Fruit fly (Drosophila melanogaster) whole organism, embryonic: ENCODE data around the gene Dhc93AB.

Source experiments
- BtbVII ChIP-seq: fragments of 200-800 bp; sonication (Bioruptor generic); optimal IDR thresholded peaks from 3 replicates; lab custom pipeline; 2017; ENCODE audit warnings: missing biosample characterization, mild to moderate bottlenecking, missing genetic modification characterization
- CG10209 ChIP-seq: fragments of 200-800 bp; sonication (Bioruptor generic); optimal IDR thresholded peaks from 3 replicates; lab custom pipeline; 2017; ENCODE audit warnings: missing biosample characterization, mild to moderate bottlenecking, missing genetic modification characterization, missing genetic modification reagents
- CG10274 ChIP-seq: fragments of 200-800 bp; sonication (Bioruptor generic); optimal IDR thresholded peaks from 3 replicates; lab custom pipeline; 2017; ENCODE audit warnings: missing biosample characterization, mild to moderate bottlenecking, missing genetic modification characterization
- CG10431 ChIP-seq: fragments of 200-800 bp; sonication (Bioruptor generic); optimal IDR thresholded peaks from 3 replicates; lab custom pipeline; 2018; ENCODE audit warnings: missing biosample characterization, mild to moderate bottlenecking, missing genetic modification characterization
- CG11398 ChIP-seq: fragments of 200-800 bp; sonication (Bioruptor generic); optimal IDR thresholded peaks from 2 replicates; lab custom pipeline; 2016; ENCODE audit warnings: missing biosample characterization, missing genetic modification characterization
- CG11456 ChIP-seq: fragments of 200-800 bp; sonication (Bioruptor generic); IDR thresholded peaks from 3 replicates; pipeline ENCODE4 v1.3.6; 2022; ENCODE audit warnings: missing biosample characterization, missing genetic modification characterization
- CG15073 ChIP-seq: fragments of 200-800 bp; sonication (Bioruptor generic); optimal IDR thresholded peaks from 2 replicates; lab custom pipeline; 2016; ENCODE audit warnings: missing biosample characterization, missing genetic modification characterization
- CG1602 ChIP-seq: fragments of 200-800 bp; sonication (Bioruptor generic); optimal IDR thresholded peaks from 3 replicates; lab custom pipeline; 2016; ENCODE audit warnings: missing biosample characterization, missing genetic modification characterization
- CG16813 ChIP-seq: fragments of 200-800 bp; sonication (Bioruptor generic); IDR thresholded peaks from 3 replicates; pipeline ENCODE4 v1.3.6; 2022; ENCODE audit warnings: missing biosample characterization, missing genetic modification characterization; ENCODE audit not compliant: partially characterized antibody
- CG17186 ChIP-seq: fragments of 200-800 bp; sonication (Bioruptor generic); optimal IDR thresholded peaks from 3 replicates; lab custom pipeline; 2017; ENCODE audit warnings: missing biosample characterization, missing genetic modification reagents, missing genetic modification characterization
- CG17359 ChIP-seq: fragments of 200-800 bp; sonication (Bioruptor generic); optimal IDR thresholded peaks from 3 replicates; lab custom pipeline; 2018; ENCODE audit warnings: missing biosample characterization, mild to moderate bottlenecking, missing genetic modification characterization, moderate library complexity
- CG17568 ChIP-seq: fragments of 200-800 bp; sonication (Bioruptor generic); optimal IDR thresholded peaks from 2 replicates; lab custom pipeline; 2018; ENCODE audit warnings: missing biosample characterization, mild to moderate bottlenecking, missing genetic modification characterization, moderate library complexity
- CG2889 ChIP-seq: fragments of 200-800 bp; sonication (Bioruptor generic); IDR thresholded peaks from 3 replicates; pipeline ENCODE4 v1.3.6; 2022; ENCODE audit warnings: missing biosample characterization, missing genetic modification characterization
- CG32532 ChIP-seq: fragments of 200-800 bp; sonication (Bioruptor generic); IDR thresholded peaks from 2 replicates; pipeline ENCODE4 v1.3.6; 2022; ENCODE audit warnings: missing biosample characterization, missing genetic modification characterization
- CG3838 ChIP-seq: fragments of 200-800 bp; sonication (Bioruptor generic); optimal IDR thresholded peaks from 3 replicates; lab custom pipeline; 2016; ENCODE audit warnings: missing biosample characterization, missing genetic modification characterization
- CG4360 ChIP-seq: fragments of 200-800 bp; sonication (Bioruptor generic); IDR thresholded peaks from 2 replicates; pipeline ENCODE4 v1.3.6; 2022; ENCODE audit warnings: missing biosample characterization, missing genetic modification characterization
- CG4424 ChIP-seq: fragments of 200-800 bp; sonication (Bioruptor generic); optimal IDR thresholded peaks from 3 replicates; lab custom pipeline; 2016; ENCODE audit warnings: missing biosample characterization, missing genetic modification characterization
- CG5245 ChIP-seq: fragments of 200-800 bp; sonication (Bioruptor generic); optimal IDR thresholded peaks from 3 replicates; lab custom pipeline; 2016; ENCODE audit warnings: missing biosample characterization, missing genetic modification characterization
- CG8290 ChIP-seq, 3 experiments: fragments of 200-800 bp; sonication (Bioruptor generic); optimal IDR thresholded peaks; 2 replicates each; lab custom pipeline; 2016 to 2019; ENCODE audit warnings: missing biosample characterization in 3 of 3, missing genetic modification characterization in 3 of 3, mild to moderate bottlenecking in 2 of 3, moderate library complexity in 1 of 3
- CG8924 ChIP-seq: fragments of 200-800 bp; optimal IDR thresholded peaks from 3 replicates; lab custom pipeline; 2019; ENCODE audit warnings: missing biosample characterization, mild to moderate bottlenecking, missing genetic modification characterization, moderate library complexity
- CG9215 ChIP-seq: fragments of 200-800 bp; sonication (Bioruptor generic); IDR thresholded peaks from 2 replicates; pipeline ENCODE4 v1.3.6; 2022; ENCODE audit warnings: missing biosample characterization, missing genetic modification characterization
- CG9437 ChIP-seq: fragments of 200-800 bp; sonication (Bioruptor generic); optimal IDR thresholded peaks from 2 replicates; lab custom pipeline; 2018; ENCODE audit warnings: missing biosample characterization, mild to moderate bottlenecking, missing genetic modification characterization
- Chrac-16 ChIP-seq: fragments of 200-800 bp; sonication (Bioruptor generic); optimal IDR thresholded peaks from 3 replicates; lab custom pipeline; 2016; ENCODE audit warnings: missing biosample characterization, missing genetic modification characterization
- CrebB ChIP-seq: fragments of 200-800 bp; sonication (Bioruptor generic); optimal IDR thresholded peaks from 3 replicates; lab custom pipeline; 2018; ENCODE audit warnings: missing biosample characterization, mild to moderate bottlenecking, missing genetic modification characterization
- Doc2 ChIP-seq: fragments of 200-800 bp; sonication (Bioruptor generic); IDR thresholded peaks from 2 replicates; pipeline ENCODE4 v1.3.6; 2022; ENCODE audit warnings: missing biosample characterization, missing genetic modification characterization
- ERR ChIP-seq: fragments of 200-800 bp; sonication (Bioruptor generic); optimal IDR thresholded peaks from 2 replicates; lab custom pipeline; 2016; ENCODE audit warnings: missing biosample characterization, missing genetic modification characterization
- GATAe ChIP-seq: fragments of 200-800 bp; sonication (Bioruptor generic); conservative IDR thresholded peaks from 2 replicates; pipeline ENCODE4 v1.3.6; 2022; ENCODE audit warnings: missing biosample characterization, missing genetic modification characterization
- Hmx ChIP-seq: fragments of 200-800 bp; sonication (Bioruptor generic); optimal IDR thresholded peaks from 2 replicates; lab custom pipeline; 2016; ENCODE audit warnings: missing biosample characterization, missing genetic modification characterization
- NK7.1 ChIP-seq: fragments of 200-800 bp; sonication (Bioruptor generic); optimal IDR thresholded peaks from 3 replicates; lab custom pipeline; 2016; ENCODE audit warnings: missing biosample characterization, missing genetic modification characterization
- Neu2 ChIP-seq: fragments of 200-800 bp; sonication (Bioruptor generic); optimal IDR thresholded peaks from 3 replicates; lab custom pipeline; 2016; ENCODE audit warnings: missing biosample characterization, missing genetic modification characterization, borderline replicate concordance
- Oaz ChIP-seq: fragments of 200-800 bp; sonication (Bioruptor generic); IDR thresholded peaks from 2 replicates; pipeline ENCODE4 v1.3.6; 2022; ENCODE audit warnings: missing biosample characterization, missing genetic modification characterization
- Ssrp ChIP-seq: fragments of 200-800 bp; sonication (Bioruptor generic); optimal IDR thresholded peaks from 2 replicates; lab custom pipeline; 2018; ENCODE audit warnings: missing biosample characterization, mild to moderate bottlenecking, missing genetic modification characterization, moderate library complexity
- Usf ChIP-seq: fragments of 200-800 bp; sonication (Bioruptor generic); optimal IDR thresholded peaks from 2 replicates; lab custom pipeline; 2017; ENCODE audit warnings: missing genotype, missing biosample characterization, missing genetic modification characterization
- chinmo ChIP-seq: fragments of 200-800 bp; sonication (Bioruptor generic); IDR thresholded peaks from 4 replicates; pipeline ENCODE4 v1.3.6; 2022; ENCODE audit warnings: missing biosample characterization, missing genetic modification characterization; ENCODE audit not compliant: partially characterized antibody
- gem ChIP-seq: fragments of 200-800 bp; sonication (Bioruptor generic); optimal IDR thresholded peaks from 2 replicates; lab custom pipeline; 2019; ENCODE audit warnings: missing biosample characterization, mild to moderate bottlenecking, missing genetic modification characterization, moderate library complexity
- gt ChIP-seq: fragments of 200-800 bp; sonication (Bioruptor generic); IDR thresholded peaks from 2 replicates; pipeline ENCODE4 v1.3.6; 2022; ENCODE audit warnings: missing biosample characterization, missing genetic modification characterization
- her ChIP-seq: fragments of 200-800 bp; sonication (Bioruptor generic); optimal IDR thresholded peaks from 2 replicates; lab custom pipeline; 2016; ENCODE audit warnings: missing biosample characterization, missing genetic modification characterization
- hth ChIP-seq: fragments of >200 bp; optimal IDR thresholded peaks from 2 replicates; lab custom pipeline; 2017; ENCODE audit warnings: inconsistent platforms
- jumu ChIP-seq: fragments of 200-800 bp; sonication (Bioruptor generic); optimal IDR thresholded peaks from 3 replicates; lab custom pipeline; 2016; ENCODE audit warnings: missing biosample characterization, missing genetic modification characterization
- knrl ChIP-seq: fragments of 200-800 bp; sonication (Bioruptor generic); IDR thresholded peaks from 3 replicates; pipeline ENCODE4 v1.3.6; 2022; ENCODE audit warnings: missing biosample characterization, missing genetic modification characterization; ENCODE audit not compliant: partially characterized antibody
- mirr ChIP-seq: fragments of 200-800 bp; sonication (Bioruptor generic); optimal IDR thresholded peaks from 3 replicates; lab custom pipeline; 2018; ENCODE audit warnings: missing biosample characterization, mild to moderate bottlenecking, missing genetic modification characterization
- p53 ChIP-seq: fragments of 200-800 bp; sonication (Bioruptor generic); optimal IDR thresholded peaks from 2 replicates; lab custom pipeline; 2016; ENCODE audit warnings: missing biosample characterization, missing genetic modification characterization
- pan ChIP-seq, 4 experiments: fragments of >200 bp in 3 of 4; fragments of 200-800 bp in 1 of 4; sonication (Bioruptor generic) in 1 of 4; optimal IDR thresholded peaks in 3 of 4; IDR thresholded peaks in 1 of 4; 2 replicates each; pipeline versions ENCODE4 v1.3.6 to Lab custom; 2017 to 2022; ENCODE audit warnings: missing biosample characterization in 2 of 4, missing genetic modification characterization in 2 of 4, mixed read lengths in 1 of 4
- pfk ChIP-seq: fragments of 200-800 bp; sonication (Bioruptor generic); optimal IDR thresholded peaks from 2 replicates; lab custom pipeline; 2018; ENCODE audit warnings: missing biosample characterization, mild to moderate bottlenecking, missing genetic modification characterization, moderate library complexity
- prd ChIP-seq, 3 experiments: fragments of >200 bp in 2 of 3; fragments of 200-800 bp in 1 of 3; sonication (Bioruptor generic) in 1 of 3; optimal IDR thresholded peaks in 2 of 3; IDR thresholded peaks in 1 of 3; 2 replicates in 2 of 3; 3 replicates in 1 of 3; pipeline versions ENCODE4 v1.3.6 to Lab custom; 2017 to 2022; ENCODE audit warnings: missing biosample characterization in 1 of 3, missing genetic modification characterization in 1 of 3
- ranshi ChIP-seq: fragments of 200-800 bp; sonication (Bioruptor generic); IDR thresholded peaks from 2 replicates; pipeline ENCODE4 v1.3.6; 2022; ENCODE audit warnings: missing biosample characterization, missing genetic modification characterization
- ro ChIP-seq: fragments of 200-800 bp; sonication (Bioruptor generic); IDR thresholded peaks from 2 replicates; pipeline ENCODE4 v1.3.6; 2022; ENCODE audit warnings: missing biosample characterization, missing genetic modification characterization
- slp2 ChIP-seq: fragments of 200-800 bp; sonication (Bioruptor generic); optimal IDR thresholded peaks from 2 replicates; lab custom pipeline; 2016; ENCODE audit warnings: missing biosample characterization, missing genetic modification characterization
- so ChIP-seq: fragments of 200-800 bp; sonication (Bioruptor generic); IDR thresholded peaks from 3 replicates; pipeline ENCODE4 v1.3.6; 2022; ENCODE audit warnings: missing biosample characterization, missing genetic modification characterization
- stc ChIP-seq: fragments of 200-800 bp; sonication (Bioruptor generic); IDR thresholded peaks from 2 replicates; pipeline ENCODE4 v1.3.6; 2022; ENCODE audit warnings: missing biosample characterization, missing genetic modification characterization
- toy ChIP-seq: fragments of 200-800 bp; sonication (Bioruptor generic); IDR thresholded peaks from 2 replicates; pipeline ENCODE4 v1.3.6; 2022; ENCODE audit warnings: missing biosample characterization, missing genetic modification characterization

Dhc93AB gene

dm6 chr3R:21073141-21073540 lies 30.8 kb upstream of the Dhc93AB start, which contains the start of gene r-l (continued):
- TF ChIP-seq CG16813 (GFP tag; lab: Robert Waterston, UW) = no peak
- no peak for TF ChIP-seq so
- TF ChIP-seq ro (GFP tag; lab: Robert Waterston, UW) = no peak
- TF ChIP-seq Usf = no peak
- TF ChIP-seq mirr = no peak
- no peak for TF ChIP-seq CG11398 (GFP tag; lab: Kevin White, UChicago)
- TF ChIP-seq CG17359 (tag; lab: Kevin White, UChicago) = no peak
- no peak for TF ChIP-seq CG5245 (GFP tag; lab: Kevin White, UChicago)
- TF ChIP-seq CG15073 (GFP tag; lab: Kevin White, UChicago) = no peak
- peak; percentile 44 for TF ChIP-seq p53
- peak; percentile 45; the same call in 1 of the 3 replicates for TF ChIP-seq knrl (GFP tag; lab: Robert Waterston, UW)
- no peak for TF ChIP-seq CG8290 (GFP tag; optimal IDR thresholded peaks at IDR 0.05; lab: Kevin White, UChicago)
- peak in 1 of 2 experiments; percentile 77 for TF ChIP-seq CG8290 (tag; optimal IDR thresholded peaks at IDR 0.05; lab: Kevin White, UChicago)
- TF ChIP-seq slp2 = no peak
- no peak for TF ChIP-seq BtbVII (GFP tag; lab: Kevin White, UChicago)
- TF ChIP-seq CG10431 (GFP tag; lab: Kevin White, UChicago) = no peak
- TF ChIP-seq toy (GFP tag; lab: Robert Waterston, UW) = no peak
- TF ChIP-seq jumu (GFP tag; lab: Kevin White, UChicago) = no peak
- no peak for TF ChIP-seq CG3838 (GFP tag; lab: Kevin White, UChicago)
- TF ChIP-seq prd (optimal IDR thresholded peaks at IDR 0.05; lab: Kevin White, UChicago) = no peak
- no peak for TF ChIP-seq prd (GFP tag; IDR thresholded peaks at IDR 0.05; lab: Robert Waterston, UW)
- TF ChIP-seq stc = no peak
- TF ChIP-seq pfk = no peak
- no peak for TF ChIP-seq CG17568 (GFP tag; lab: Kevin White, UChicago)
- TF ChIP-seq CG32532 (GFP tag; lab: Robert Waterston, UW) = no peak
- no peak for TF ChIP-seq CG2889 (GFP tag; lab: Robert Waterston, UW)
- TF ChIP-seq Oaz (GFP tag; lab: Robert Waterston, UW) = no peak
- no peak for TF ChIP-seq CG8924 (tag; lab: Kevin White, UChicago)
- no peak for TF ChIP-seq CG10209
- TF ChIP-seq CG17186 (GFP tag; lab: Kevin White, UChicago) = peak; percentile 95
- TF ChIP-seq CG10274 (GFP tag; lab: Kevin White, UChicago) = no peak
- no peak for TF ChIP-seq CG9215 (GFP tag; lab: Robert Waterston, UW)
- no peak for TF ChIP-seq GATAe
- TF ChIP-seq CG4360 (GFP tag; lab: Robert Waterston, UW) = no peak
- TF ChIP-seq her (GFP tag; lab: Kevin White, UChicago) = no peak
- TF ChIP-seq CG11456 (GFP tag; lab: Robert Waterston, UW) = no peak
- TF ChIP-seq Neu2 (GFP tag; lab: Kevin White, UChicago) = no peak
- no peak for TF ChIP-seq ranshi (GFP tag; lab: Robert Waterston, UW)
- TF ChIP-seq NK7.1 (GFP tag; lab: Kevin White, UChicago) = no peak
- 0 out of 4 replicates have a peak, but pooled peaks have one; percentile 65 for TF ChIP-seq chinmo
- TF ChIP-seq gem (tag; lab: Kevin White, UChicago) = no peak
- TF ChIP-seq Chrac-16 (GFP tag; lab: Kevin White, UChicago) = no peak
- no peak for TF ChIP-seq hth (lab: Kevin White, UChicago)
- no peak for TF ChIP-seq ERR (GFP tag; lab: Kevin White, UChicago)
- no peak for TF ChIP-seq CG4424 (GFP tag; lab: Kevin White, UChicago)
- no peak for TF ChIP-seq pan (optimal IDR thresholded peaks at IDR 0.05; lab: Kevin White, UChicago)
- TF ChIP-seq pan (GFP tag; optimal IDR thresholded peaks at IDR 0.05 in 1 of 2, IDR thresholded peaks at IDR 0.05 in 1 of 2) = no peak
- no peak for TF ChIP-seq CrebB (tag; lab: Kevin White, UChicago)
- no peak for TF ChIP-seq CG9437
- TF ChIP-seq gt = no peak
- no peak for TF ChIP-seq CG1602 (GFP tag; lab: Kevin White, UChicago)
- TF ChIP-seq Ssrp (tag; lab: Kevin White, UChicago) = no peak
- no peak for TF ChIP-seq Hmx (GFP tag; lab: Kevin White, UChicago)
- TF ChIP-seq Doc2 (GFP tag; lab: Robert Waterston, UW) = no peak
